ENCODE assay signal across 2 worm cellular contexts in genomic region chrIV:960177-960576, ce11.
TF ChIP-seq lines count a peak whose summit lies in the region.

No protein-coding gene starts in this region.

TF ChIP-seq in whole organism, midembryonic, 9 proteins besides CTCF, POLR2A, EP300 and RAD21:
- no peak for TF ChIP-seq ztf-29 (GFP tag; IDR thresholded peaks at IDR 0.05; lab: Robert Waterston, UW)
- 0 out of 2 replicates have a peak, but pooled peaks have one; percentile 3 for TF ChIP-seq T22C8.4 (GFP tag; IDR thresholded peaks at IDR 0.05; lab: Robert Waterston, UW)

TF ChIP-seq in whole organism, young adult, 124 proteins besides CTCF, POLR2A, EP300 and RAD21:
- TF ChIP-seq Y67H2A.10 (GFP tag; conservative IDR thresholded peaks at IDR 0.05; lab: Robert Waterston, UW) (no peak), ceh-79 (tag; optimal IDR thresholded peaks at IDR 0.05; lab: Kevin White, UChicago) (no peak), athp-1 (tag; optimal IDR thresholded peaks at IDR 0.05; lab: Kevin White, UChicago) (no peak), F33H1.4 (GFP tag; IDR thresholded peaks at IDR 0.05; lab: Robert Waterston, UW) (peak; percentile 55; the same call in 1 of the 2 replicates), ccch-3 (GFP tag; optimal IDR thresholded peaks at IDR 0.05; lab: Kevin White, UChicago) (no peak), Y79H2A.3 (GFP tag; conservative IDR thresholded peaks at IDR 0.05; lab: Robert Waterston, UW) (no peak), hmg-1.2 (GFP tag; IDR thresholded peaks at IDR 0.05; lab: Robert Waterston, UW) (no peak), egrh-3 (GFP tag; IDR thresholded peaks at IDR 0.05; lab: Robert Waterston, UW) (no peak), ekl-4 (GFP tag; IDR thresholded peaks at IDR 0.05; lab: Robert Waterston, UW) (no peak), him-1 (tag; optimal IDR thresholded peaks at IDR 0.05; lab: Kevin White, UChicago) (no peak), lsl-1 (GFP tag; optimal IDR thresholded peaks at IDR 0.05; lab: Kevin White, UChicago) (peak; percentile 81), xnd-1 (tag; optimal IDR thresholded peaks at IDR 0.05; lab: Kevin White, UChicago) (peak; percentile 7), madf-6 (GFP tag; IDR thresholded peaks at IDR 0.05; lab: Robert Waterston, UW) (no peak), cebp-2 (GFP tag; IDR thresholded peaks at IDR 0.05; lab: Robert Waterston, UW) (no peak), hlh-26 (GFP tag; conservative IDR thresholded peaks at IDR 0.05; lab: Robert Waterston, UW) (no peak), C06A6.2 (GFP tag; conservative IDR thresholded peaks at IDR 0.05; lab: Robert Waterston, UW) (no peak)
